Worm (Caenorhabditis elegans) whole organism, midembryonic: ENCODE data around the gene C17F4.7.

ENCODE experiments used
- T22C8.4 ChIP-seq: fragments of 200-800 bp; sonication (Bioruptor generic); IDR thresholded peaks from 2 replicates; pipeline ENCODE4 v1.3.6; 2022; ENCODE audit warnings: missing genetic modification characterization, missing compliant biosample characterization
- cog-1 ChIP-seq: sonication (generic microtip); optimal IDR thresholded peaks from 2 replicates; lab custom pipeline; 2016; ENCODE audit warnings: missing genetic modification characterization, missing compliant biosample characterization
- flt-1 ChIP-seq: fragments of 200-800 bp; sonication (Bioruptor generic); IDR thresholded peaks from 2 replicates; pipeline ENCODE4 v1.3.6; 2022; ENCODE audit warnings: missing genetic modification characterization, missing compliant biosample characterization
- tab-1 ChIP-seq: fragments of 200-800 bp; sonication (Bioruptor generic); IDR thresholded peaks from 2 replicates; pipeline ENCODE4 v1.3.6; 2022; ENCODE audit warnings: missing genetic modification characterization, missing compliant biosample characterization

- TF ChIP-seq flt-1 (GFP tag; lab: Robert Waterston, UW) (no peak), T22C8.4 (GFP tag; lab: Robert Waterston, UW) (no peak), cog-1 (tag; lab: Kevin White, UChicago) (no peak), tab-1 (GFP tag; lab: Robert Waterston, UW) (no peak)
These were observed 39.3 kb downstream of the C17F4.7 start, which contains the start of the genes ZC239.20 and ZC239.21 for ce11 chrII:3206423-3206989.
